Fruit fly (Drosophila melanogaster) whole organism, embryonic: Measurements from ENCODE around the gene alpha-Est8.
A peak's percentile ranks its signal among the peaks of the same experiment; 100 is the strongest.

ENCODE experiments used
- Ada2b ChIP-seq: fragments of 200-800 bp; sonication (Bioruptor generic); IDR thresholded peaks from 2 replicates; pipeline ENCODE4 v1.3.6; 2022; ENCODE audit warnings: missing biosample characterization, missing genetic modification characterization
- Aef1 ChIP-seq: fragments of 200-800 bp; sonication (Bioruptor generic); IDR thresholded peaks from 3 replicates; pipeline ENCODE4 v1.3.6; 2022; ENCODE audit warnings: missing biosample characterization, missing genetic modification characterization
- Atf6 ChIP-seq: fragments of 200-800 bp; sonication (Bioruptor generic); IDR thresholded peaks from 2 replicates; pipeline ENCODE4 v1.3.6; 2022; ENCODE audit warnings: missing biosample characterization, missing genetic modification characterization
- Awh ChIP-seq: fragments of 200-800 bp; sonication (Bioruptor generic); IDR thresholded peaks from 2 replicates; pipeline ENCODE4, ENCODE4 v1.3.6; 2022; ENCODE audit warnings: missing biosample characterization, missing genetic modification characterization
- Bteb2 ChIP-seq: fragments of 200-800 bp; sonication (Bioruptor generic); optimal IDR thresholded peaks from 2 replicates; lab custom pipeline; 2016; ENCODE audit warnings: missing biosample characterization, missing genetic modification characterization
- CG12299 ChIP-seq: fragments of 200-800 bp; sonication (Bioruptor generic); optimal IDR thresholded peaks from 2 replicates; lab custom pipeline; 2018; ENCODE audit warnings: missing biosample characterization, mild to moderate bottlenecking, missing genetic modification characterization
- CG13894 ChIP-seq: fragments of 200-800 bp; sonication (Bioruptor generic); optimal IDR thresholded peaks from 3 replicates; lab custom pipeline; 2018; ENCODE audit warnings: missing biosample characterization, mild to moderate bottlenecking, missing genetic modification characterization, moderate library complexity
- CG15514 ChIP-seq: fragments of 200-800 bp; sonication (Bioruptor generic); optimal IDR thresholded peaks from 3 replicates; lab custom pipeline; 2017; ENCODE audit warnings: missing biosample characterization, missing genetic modification characterization, mild to moderate bottlenecking, moderate library complexity, missing genetic modification reagents
- CG15601 ChIP-seq: fragments of 200-800 bp; sonication (Bioruptor generic); optimal IDR thresholded peaks from 3 replicates; lab custom pipeline; 2019; ENCODE audit warnings: missing biosample characterization, mild to moderate bottlenecking, missing genetic modification characterization, moderate library complexity
- CG17612 ChIP-seq: fragments of 200-800 bp; sonication (Bioruptor generic); IDR thresholded peaks from 2 replicates; pipeline ENCODE4 v1.3.6; 2022; ENCODE audit warnings: missing biosample characterization, missing genetic modification characterization
- CG18262 ChIP-seq: fragments of 200-800 bp; optimal IDR thresholded peaks from 3 replicates; lab custom pipeline; 2019; ENCODE audit warnings: missing biosample characterization, mild to moderate bottlenecking, missing genetic modification characterization, moderate library complexity
- CG2120 ChIP-seq: fragments of 200-800 bp; sonication (Bioruptor generic); optimal IDR thresholded peaks from 3 replicates; lab custom pipeline; 2016; ENCODE audit warnings: missing biosample characterization, missing genetic modification characterization
- CG2678 ChIP-seq: fragments of 200-800 bp; sonication (Bioruptor generic); optimal IDR thresholded peaks from 3 replicates; lab custom pipeline; 2019; ENCODE audit warnings: missing biosample characterization, mild to moderate bottlenecking, missing genetic modification characterization, moderate library complexity
- CG2889 ChIP-seq: fragments of 200-800 bp; sonication (Bioruptor generic); IDR thresholded peaks from 3 replicates; pipeline ENCODE4 v1.3.6; 2022; ENCODE audit warnings: missing biosample characterization, missing genetic modification characterization
- CG30020 ChIP-seq: fragments of 200-800 bp; optimal IDR thresholded peaks from 2 replicates; lab custom pipeline; 2019; ENCODE audit warnings: missing biosample characterization, mild to moderate bottlenecking, missing genetic modification characterization, moderate library complexity
- CG30403 ChIP-seq: fragments of 200-800 bp; sonication (Bioruptor generic); optimal IDR thresholded peaks from 3 replicates; lab custom pipeline; 2016; ENCODE audit warnings: missing biosample characterization, missing genetic modification characterization
- CG34422 ChIP-seq: fragments of 200-800 bp; sonication (Bioruptor generic); IDR thresholded peaks from 3 replicates; pipeline ENCODE4 v1.3.6; 2022; ENCODE audit warnings: missing biosample characterization, missing genetic modification characterization
- CG3847 ChIP-seq: fragments of 200-800 bp; sonication (Bioruptor generic); IDR thresholded peaks from 2 replicates; pipeline ENCODE4 v1.3.6; 2022; ENCODE audit warnings: missing biosample characterization, missing genetic modification characterization
- CG42726 ChIP-seq: fragments of 200-800 bp; sonication (Bioruptor generic); IDR thresholded peaks from 2 replicates; pipeline ENCODE4 v1.3.6; 2022; ENCODE audit warnings: missing biosample characterization, missing genetic modification characterization; ENCODE audit not compliant: partially characterized antibody
- CG6654 ChIP-seq: fragments of 200-800 bp; sonication (Bioruptor generic); optimal IDR thresholded peaks from 2 replicates; lab custom pipeline; 2017; ENCODE audit warnings: missing biosample characterization, mild to moderate bottlenecking, missing genetic modification characterization
- CG6791 ChIP-seq: fragments of 200-800 bp; sonication (Bioruptor generic); IDR thresholded peaks from 3 replicates; pipeline ENCODE4 v1.3.6; 2022; ENCODE audit warnings: missing biosample characterization, missing genetic modification characterization; ENCODE audit not compliant: partially characterized antibody
- CG7745 ChIP-seq: fragments of 200-800 bp; sonication (Bioruptor generic); optimal IDR thresholded peaks from 2 replicates; lab custom pipeline; 2018; ENCODE audit warnings: missing biosample characterization, mild to moderate bottlenecking, missing genetic modification characterization, moderate library complexity
- CG8388 ChIP-seq: fragments of 200-800 bp; sonication (Bioruptor generic); optimal IDR thresholded peaks from 2 replicates; lab custom pipeline; 2019; ENCODE audit warnings: missing biosample characterization, mild to moderate bottlenecking, missing genetic modification characterization, moderate library complexity
- CG9932 ChIP-seq: fragments of 200-800 bp; sonication (Bioruptor generic); IDR thresholded peaks from 2 replicates; pipeline ENCODE4 v1.3.6; 2022; ENCODE audit warnings: missing biosample characterization, missing genetic modification characterization
- D19B ChIP-seq: fragments of 200-800 bp; sonication (Bioruptor generic); optimal IDR thresholded peaks from 2 replicates; lab custom pipeline; 2017; ENCODE audit warnings: missing biosample characterization, mild to moderate bottlenecking, missing genetic modification characterization
- Dbx ChIP-seq: fragments of 200-800 bp; sonication (Bioruptor generic); IDR thresholded peaks from 3 replicates; pipeline ENCODE4 v1.3.6; 2022; ENCODE audit warnings: missing biosample characterization, missing genetic modification characterization
- Dip3 ChIP-seq: fragments of 200-800 bp; sonication (Bioruptor generic); optimal IDR thresholded peaks from 3 replicates; lab custom pipeline; 2016; ENCODE audit warnings: missing biosample characterization, missing genetic modification characterization
- Ets65A ChIP-seq: fragments of 200-800 bp; sonication (Bioruptor generic); peaks from one replicate; lab custom pipeline; 2016; ENCODE audit warnings: missing biosample characterization, missing genetic modification characterization
- Fer3 ChIP-seq: fragments of 200-800 bp; sonication (Bioruptor generic); optimal IDR thresholded peaks from 2 replicates; lab custom pipeline; 2018; ENCODE audit warnings: missing biosample characterization, mild to moderate bottlenecking, missing genetic modification characterization, moderate library complexity
- H2.0 ChIP-seq: fragments of 200-800 bp; sonication (Bioruptor generic); IDR thresholded peaks from 2 replicates; pipeline ENCODE4 v1.3.6; 2022; ENCODE audit warnings: missing biosample characterization, missing genetic modification characterization
- HLH54F ChIP-seq: fragments of 200-800 bp; sonication (Bioruptor generic); optimal IDR thresholded peaks from 3 replicates; lab custom pipeline; 2016; ENCODE audit warnings: missing biosample characterization, missing genetic modification characterization
- Hr3 ChIP-seq: fragments of 200-800 bp; sonication (Bioruptor generic); optimal IDR thresholded peaks from 3 replicates; lab custom pipeline; 2016; ENCODE audit warnings: missing biosample characterization, missing genetic modification characterization
- Mad ChIP-seq: fragments of 200-800 bp; sonication (Bioruptor generic); optimal IDR thresholded peaks from 2 replicates; lab custom pipeline; 2016; ENCODE audit warnings: missing biosample characterization, missing genetic modification characterization
- PHDP ChIP-seq: fragments of 200-800 bp; sonication (Bioruptor generic); optimal IDR thresholded peaks from 3 replicates; lab custom pipeline; 2018; ENCODE audit warnings: missing biosample characterization, mild to moderate bottlenecking, missing genetic modification characterization, moderate library complexity
- ap ChIP-seq: fragments of 200-800 bp; sonication (Bioruptor generic); IDR thresholded peaks from 2 replicates; pipeline ENCODE4 v1.3.6; 2022; ENCODE audit warnings: missing biosample characterization, missing genetic modification characterization
- cad ChIP-seq: fragments of >200 bp; optimal IDR thresholded peaks from 2 replicates; lab custom pipeline; 2017; ENCODE audit warnings: missing biosample characterization, missing genetic modification characterization
- caup ChIP-seq: fragments of 200-800 bp; sonication (Bioruptor generic); optimal IDR thresholded peaks from 3 replicates; lab custom pipeline; 2017; ENCODE audit warnings: missing biosample characterization, mild to moderate bottlenecking, missing genetic modification characterization, moderate library complexity; ENCODE audit not compliant: severe bottlenecking
- crc ChIP-seq: fragments of 200-800 bp; sonication (Bioruptor generic); optimal IDR thresholded peaks from 2 replicates; lab custom pipeline; 2016; ENCODE audit warnings: missing biosample characterization, missing genetic modification characterization
- cwo ChIP-seq: fragments of 200-800 bp; sonication (Bioruptor generic); optimal IDR thresholded peaks from 3 replicates; lab custom pipeline; 2017; ENCODE audit warnings: missing biosample characterization, missing genetic modification characterization, mild to moderate bottlenecking, moderate library complexity, missing genetic modification reagents
- fu2 ChIP-seq: fragments of 200-800 bp; sonication (Bioruptor generic); optimal IDR thresholded peaks from 2 replicates; lab custom pipeline; 2016; ENCODE audit warnings: missing biosample characterization, missing genetic modification characterization
- grn ChIP-seq: fragments of 200-800 bp; sonication (Bioruptor generic); optimal IDR thresholded peaks from 3 replicates; lab custom pipeline; 2017; ENCODE audit warnings: missing biosample characterization, missing genetic modification characterization
- hbn ChIP-seq: fragments of 200-800 bp; sonication (Bioruptor generic); IDR thresholded peaks from 2 replicates; pipeline ENCODE4 v1.3.6; 2022; ENCODE audit warnings: missing biosample characterization, missing genetic modification characterization; ENCODE audit not compliant: partially characterized antibody
- kah ChIP-seq: fragments of 200-800 bp; sonication (Bioruptor generic); optimal IDR thresholded peaks from 2 replicates; lab custom pipeline; 2018; ENCODE audit warnings: missing biosample characterization, mild to moderate bottlenecking, missing genetic modification characterization
- lab ChIP-seq: fragments of 200-800 bp; sonication (Bioruptor generic); optimal IDR thresholded peaks from 3 replicates; lab custom pipeline; 2017; ENCODE audit warnings: missing biosample characterization, missing genetic modification characterization, mild to moderate bottlenecking, moderate library complexity, missing genetic modification reagents
- ranshi ChIP-seq: fragments of 200-800 bp; sonication (Bioruptor generic); IDR thresholded peaks from 2 replicates; pipeline ENCODE4 v1.3.6; 2022; ENCODE audit warnings: missing biosample characterization, missing genetic modification characterization
- scrt ChIP-seq: fragments of 200-800 bp; sonication (Bioruptor generic); optimal IDR thresholded peaks from 2 replicates; lab custom pipeline; 2018; ENCODE audit warnings: missing biosample characterization, mild to moderate bottlenecking, missing genetic modification characterization, moderate library complexity
- stc ChIP-seq: fragments of 200-800 bp; sonication (Bioruptor generic); IDR thresholded peaks from 2 replicates; pipeline ENCODE4 v1.3.6; 2022; ENCODE audit warnings: missing biosample characterization, missing genetic modification characterization
- tin ChIP-seq: fragments of 200-800 bp; sonication (Bioruptor generic); optimal IDR thresholded peaks from 3 replicates; lab custom pipeline; 2016; ENCODE audit warnings: missing biosample characterization, missing genetic modification characterization
- tup ChIP-seq: fragments of 200-800 bp; sonication (Bioruptor generic); optimal IDR thresholded peaks from 2 replicates; lab custom pipeline; 2016; ENCODE audit warnings: missing biosample characterization, mild to moderate bottlenecking, missing genetic modification characterization, moderate library complexity
- unc-4 ChIP-seq: fragments of 200-800 bp; sonication (Bioruptor generic); IDR thresholded peaks from 2 replicates; pipeline ENCODE4 v1.3.6; 2022; ENCODE audit warnings: missing biosample characterization, missing genetic modification characterization; ENCODE audit not compliant: partially characterized antibody
- zfh2 ChIP-seq: fragments of 200-800 bp; sonication (Bioruptor generic); optimal IDR thresholded peaks from 2 replicates; lab custom pipeline; 2016; ENCODE audit warnings: missing biosample characterization, missing genetic modification characterization

The alpha-Est8 gene

DNA sequence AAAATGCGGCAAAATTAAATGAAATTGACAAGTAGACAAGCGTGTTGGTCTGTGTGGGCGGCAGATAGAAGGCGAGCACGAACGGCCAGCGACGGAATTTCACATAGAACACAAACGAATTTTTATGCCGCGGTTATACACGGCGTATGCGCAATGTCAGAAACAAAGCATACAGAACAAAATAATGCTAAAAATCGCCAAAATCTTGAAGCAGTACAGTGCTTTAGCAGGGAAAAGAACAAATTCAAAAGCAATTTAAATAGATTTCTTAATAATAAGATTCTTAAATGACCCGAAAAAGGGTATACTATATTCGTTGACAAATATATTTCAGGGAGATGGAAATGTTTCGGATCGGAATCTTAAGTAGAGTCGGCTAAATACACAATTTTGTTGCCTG lies 15.0 kb downstream of the alpha-Est8 start (continued):
- TF ChIP-seq CG2889 (0 out of 3 replicates have a peak, but pooled peaks have one; percentile 44), CG2120 (peak; percentile 76), PHDP (tag; lab: Kevin White, UChicago) (peak; percentile 52), Hr3 (GFP tag; lab: Kevin White, UChicago) (no peak), ap (GFP tag; lab: Robert Waterston, UW) (0 out of 2 replicates have a peak, but pooled peaks have one; percentile 25), unc-4 (GFP tag; lab: Robert Waterston, UW) (no peak), tin (GFP tag; lab: Kevin White, UChicago) (no peak), ranshi (GFP tag; lab: Robert Waterston, UW) (0 out of 2 replicates have a peak, but pooled peaks have one; percentile 14), scrt (GFP tag; lab: Kevin White, UChicago) (no peak), Awh (GFP tag; lab: Robert Waterston, UW) (no peak), stc (GFP tag; lab: Robert Waterston, UW) (no peak), CG8388 (GFP tag; lab: Kevin White, UChicago) (no peak), Dbx (peak; percentile 22; the same call in 1 of the 3 replicates), Atf6 (GFP tag; lab: Robert Waterston, UW) (peak; percentile 62), Dip3 (GFP tag; lab: Kevin White, UChicago) (peak; percentile 43), cwo (GFP tag; lab: Kevin White, UChicago) (peak; percentile 6), grn (GFP tag; lab: Kevin White, UChicago) (no peak), H2.0 (GFP tag; lab: Robert Waterston, UW) (peak; percentile 54), HLH54F (peak; percentile 36), caup (no peak), CG15601 (tag; lab: Kevin White, UChicago) (no peak), kah (GFP tag; lab: Kevin White, UChicago) (no peak), CG30403 (peak; percentile 4), CG15514 (peak; percentile 16), fu2 (GFP tag; lab: Kevin White, UChicago) (no peak), CG6791 (no peak), Ets65A (GFP tag; lab: Kevin White, UChicago) (no peak), CG12299 (tag; lab: Kevin White, UChicago) (no peak), CG3847 (GFP tag; lab: Robert Waterston, UW) (peak; percentile 44), hbn (GFP tag; lab: Robert Waterston, UW) (no peak), CG30020 (tag; lab: Kevin White, UChicago) (no peak), CG7745 (tag; lab: Kevin White, UChicago) (no peak), zfh2 (GFP tag; lab: Kevin White, UChicago) (peak; percentile 28), tup (GFP tag; lab: Kevin White, UChicago) (no peak), CG18262 (tag; lab: Kevin White, UChicago) (no peak), CG2678 (tag; lab: Kevin White, UChicago) (peak; percentile 28), CG34422 (no peak), cad (GFP tag; lab: Kevin White, UChicago) (no peak), CG9932 (GFP tag; lab: Robert Waterston, UW) (peak; percentile 65), Bteb2 (GFP tag; lab: Kevin White, UChicago) (peak; percentile 22), CG13894 (tag; lab: Kevin White, UChicago) (peak; percentile 40), Mad (GFP tag; lab: Kevin White, UChicago) (no peak), Fer3 (tag; lab: Kevin White, UChicago) (peak; percentile 9), CG17612 (GFP tag; lab: Robert Waterston, UW) (0 out of 2 replicates have a peak, but pooled peaks have one; percentile 24), Ada2b (peak; percentile 43; the same call in 1 of the 2 replicates), Aef1 (GFP tag; lab: Robert Waterston, UW) (no peak), CG6654 (GFP tag; lab: Kevin White, UChicago) (no peak), D19B (GFP tag; lab: Kevin White, UChicago) (peak; percentile 5), lab (GFP tag; lab: Kevin White, UChicago) (peak; percentile 58), CG42726 (GFP tag; lab: Robert Waterston, UW) (no peak), crc (GFP tag; lab: Kevin White, UChicago) (no peak)
